Fruit fly (Drosophila melanogaster) whole organism, embryonic: ENCODE data around the gene Wbp2.

Source experiments
- CG10543 ChIP-seq: fragments of 200-800 bp; sonication (Bioruptor generic); optimal IDR thresholded peaks from 3 replicates; lab custom pipeline; 2017; ENCODE audit warnings: missing biosample characterization, mild to moderate bottlenecking, missing genetic modification characterization, moderate library complexity
- CG12071 ChIP-seq: fragments of 200-800 bp; sonication (Bioruptor generic); optimal IDR thresholded peaks from 3 replicates; lab custom pipeline; 2018; ENCODE audit warnings: missing biosample characterization, mild to moderate bottlenecking, missing genetic modification characterization
- CG13296 ChIP-seq: fragments of 200-800 bp; sonication (Bioruptor generic); optimal IDR thresholded peaks from 3 replicates; lab custom pipeline; 2018; ENCODE audit warnings: missing biosample characterization, mild to moderate bottlenecking, missing genetic modification characterization
- CG13894 ChIP-seq: fragments of 200-800 bp; sonication (Bioruptor generic); optimal IDR thresholded peaks from 3 replicates; lab custom pipeline; 2018; ENCODE audit warnings: missing biosample characterization, mild to moderate bottlenecking, missing genetic modification characterization, moderate library complexity
- CG16779 ChIP-seq: fragments of 200-800 bp; sonication (Bioruptor generic); IDR thresholded peaks from 2 replicates; pipeline ENCODE4 v1.3.6; 2022; ENCODE audit warnings: missing biosample characterization, missing genetic modification characterization
- CG18599 ChIP-seq: fragments of 200-800 bp; sonication (Bioruptor generic); optimal IDR thresholded peaks from 3 replicates; lab custom pipeline; 2017; ENCODE audit warnings: missing biosample characterization, missing genetic modification characterization, mild to moderate bottlenecking, moderate library complexity, missing genetic modification reagents
- CG2129 ChIP-seq: fragments of 200-800 bp; sonication (Bioruptor generic); IDR thresholded peaks from 2 replicates; pipeline ENCODE4 v1.3.6; 2022; ENCODE audit warnings: missing biosample characterization, missing genetic modification characterization; ENCODE audit not compliant: partially characterized antibody
- CG2678 ChIP-seq: fragments of 200-800 bp; sonication (Bioruptor generic); optimal IDR thresholded peaks from 3 replicates; lab custom pipeline; 2019; ENCODE audit warnings: missing biosample characterization, mild to moderate bottlenecking, missing genetic modification characterization, moderate library complexity
- CG34224 ChIP-seq: fragments of 200-800 bp; sonication (Bioruptor generic); IDR thresholded peaks from 3 replicates; pipeline ENCODE4 v1.3.6; 2022; ENCODE audit warnings: missing biosample characterization, missing genetic modification characterization; ENCODE audit not compliant: partially characterized antibody
- CG4360 ChIP-seq: fragments of 200-800 bp; sonication (Bioruptor generic); IDR thresholded peaks from 2 replicates; pipeline ENCODE4 v1.3.6; 2022; ENCODE audit warnings: missing biosample characterization, missing genetic modification characterization
- CG4404 ChIP-seq: fragments of 200-800 bp; sonication (Bioruptor generic); IDR thresholded peaks from 2 replicates; pipeline ENCODE4 v1.3.6; 2022; ENCODE audit warnings: missing biosample characterization, missing genetic modification characterization
- CG6813 ChIP-seq: fragments of 200-800 bp; sonication (Bioruptor generic); optimal IDR thresholded peaks from 2 replicates; lab custom pipeline; 2017; ENCODE audit warnings: missing biosample characterization, missing genetic modification characterization, mild to moderate bottlenecking, moderate library complexity, missing genetic modification reagents
- CG6854 ChIP-seq: fragments of 200-800 bp; sonication (Bioruptor generic); optimal IDR thresholded peaks from 3 replicates; lab custom pipeline; 2017; ENCODE audit warnings: missing biosample characterization, mild to moderate bottlenecking, missing genetic modification characterization
- CG7556 ChIP-seq: fragments of 200-800 bp; sonication (Bioruptor generic); optimal IDR thresholded peaks from 2 replicates; lab custom pipeline; 2017; ENCODE audit warnings: missing biosample characterization, mild to moderate bottlenecking, missing genetic modification characterization
- CG8281 ChIP-seq: fragments of 200-800 bp; sonication (Bioruptor generic); optimal IDR thresholded peaks from 2 replicates; lab custom pipeline; 2018; ENCODE audit warnings: missing biosample characterization, mild to moderate bottlenecking, missing genetic modification characterization, moderate library complexity
- CG8388 ChIP-seq: fragments of 200-800 bp; sonication (Bioruptor generic); optimal IDR thresholded peaks from 2 replicates; lab custom pipeline; 2019; ENCODE audit warnings: missing biosample characterization, mild to moderate bottlenecking, missing genetic modification characterization, moderate library complexity
- CG9817 ChIP-seq: fragments of 200-800 bp; sonication (Bioruptor generic); optimal IDR thresholded peaks from 2 replicates; lab custom pipeline; 2018; ENCODE audit warnings: missing biosample characterization, mild to moderate bottlenecking, missing genetic modification characterization, moderate library complexity
- Dip3 ChIP-seq: fragments of 200-800 bp; sonication (Bioruptor generic); optimal IDR thresholded peaks from 3 replicates; lab custom pipeline; 2016; ENCODE audit warnings: missing biosample characterization, missing genetic modification characterization
- Dref ChIP-seq: fragments of 200-800 bp; sonication (Bioruptor generic); IDR thresholded peaks from 2 replicates; pipeline ENCODE4 v1.3.6; 2022; ENCODE audit warnings: missing biosample characterization, missing genetic modification characterization
- Hey ChIP-seq: fragments of 200-800 bp; sonication (Bioruptor generic); optimal IDR thresholded peaks from 3 replicates; lab custom pipeline; 2018; ENCODE audit warnings: missing biosample characterization, mild to moderate bottlenecking, missing genetic modification characterization
- Hmr ChIP-seq: fragments of 200-800 bp; sonication (Bioruptor generic); optimal IDR thresholded peaks from 3 replicates; lab custom pipeline; 2017; ENCODE audit warnings: mild to moderate bottlenecking, missing biosample characterization, missing genetic modification reagents, missing genetic modification characterization
- Hr78 ChIP-seq, 2 experiments: fragments of 200-800 bp in 1 of 2; fragments of >200 bp in 1 of 2; sonication (Bioruptor generic) in 1 of 2; optimal IDR thresholded peaks; 2 replicates each; lab custom pipeline; 2017 to 2019; ENCODE audit warnings: missing biosample characterization in 2 of 2, missing genetic modification characterization in 2 of 2, mild to moderate bottlenecking in 1 of 2, moderate library complexity in 1 of 2
- Hsf ChIP-seq: fragments of 200-800 bp; sonication (Bioruptor generic); optimal IDR thresholded peaks from 3 replicates; lab custom pipeline; 2016; ENCODE audit warnings: missing biosample characterization, missing genetic modification characterization
- Myb ChIP-seq: fragments of 200-800 bp; sonication (Bioruptor generic); optimal IDR thresholded peaks from 2 replicates; lab custom pipeline; 2016; ENCODE audit warnings: missing biosample characterization, missing genetic modification characterization
- Xbp1 ChIP-seq: fragments of 200-800 bp; sonication (Bioruptor generic); optimal IDR thresholded peaks from 3 replicates; lab custom pipeline; 2016; ENCODE audit warnings: missing biosample characterization, mild to moderate bottlenecking, missing genetic modification characterization
- chinmo ChIP-seq: fragments of 200-800 bp; sonication (Bioruptor generic); IDR thresholded peaks from 4 replicates; pipeline ENCODE4 v1.3.6; 2022; ENCODE audit warnings: missing biosample characterization, missing genetic modification characterization; ENCODE audit not compliant: partially characterized antibody
- corto ChIP-seq: fragments of 200-800 bp; sonication (Bioruptor generic); optimal IDR thresholded peaks from 2 replicates; lab custom pipeline; 2016; ENCODE audit warnings: missing biosample characterization, mild to moderate bottlenecking, missing genetic modification characterization, moderate library complexity
- exex ChIP-seq: fragments of 200-800 bp; sonication (Bioruptor generic); optimal IDR thresholded peaks from 4 replicates; lab custom pipeline; 2018; ENCODE audit warnings: missing biosample characterization, mild to moderate bottlenecking, missing genetic modification characterization, moderate library complexity
- grn ChIP-seq: fragments of 200-800 bp; sonication (Bioruptor generic); optimal IDR thresholded peaks from 3 replicates; lab custom pipeline; 2017; ENCODE audit warnings: missing biosample characterization, missing genetic modification characterization
- h ChIP-seq: fragments of >200 bp; optimal IDR thresholded peaks from 2 replicates; lab custom pipeline; 2017
- hth ChIP-seq: fragments of >200 bp; optimal IDR thresholded peaks from 2 replicates; lab custom pipeline; 2017; ENCODE audit warnings: inconsistent platforms
- ken ChIP-seq: fragments of 200-800 bp; sonication (Bioruptor generic); IDR thresholded peaks from 3 replicates; pipeline ENCODE4 v1.3.6; 2022; ENCODE audit warnings: missing biosample characterization, missing genetic modification characterization
- lab ChIP-seq: fragments of 200-800 bp; sonication (Bioruptor generic); optimal IDR thresholded peaks from 3 replicates; lab custom pipeline; 2017; ENCODE audit warnings: missing biosample characterization, missing genetic modification characterization, mild to moderate bottlenecking, moderate library complexity, missing genetic modification reagents
- mirr ChIP-seq: fragments of 200-800 bp; sonication (Bioruptor generic); optimal IDR thresholded peaks from 3 replicates; lab custom pipeline; 2018; ENCODE audit warnings: missing biosample characterization, mild to moderate bottlenecking, missing genetic modification characterization
- nerfin-1 ChIP-seq: fragments of 200-800 bp; sonication (Bioruptor generic); optimal IDR thresholded peaks from 3 replicates; lab custom pipeline; 2019; ENCODE audit warnings: missing biosample characterization, mild to moderate bottlenecking, missing genetic modification characterization, moderate library complexity
- nom ChIP-seq: fragments of 200-800 bp; sonication (Bioruptor generic); optimal IDR thresholded peaks from 2 replicates; lab custom pipeline; 2017; ENCODE audit warnings: missing biosample characterization, missing genetic modification characterization, mild to moderate bottlenecking, moderate library complexity, missing genetic modification reagents
- onecut ChIP-seq: fragments of 200-800 bp; sonication (Bioruptor generic); IDR thresholded peaks from 2 replicates; pipeline ENCODE4 v1.3.6; 2022; ENCODE audit warnings: missing biosample characterization, missing genetic modification characterization
- org-1 ChIP-seq: fragments of 200-800 bp; sonication (Bioruptor generic); optimal IDR thresholded peaks from 2 replicates; lab custom pipeline; 2017; ENCODE audit warnings: missing biosample characterization, missing genetic modification characterization
- pita ChIP-seq: fragments of 200-800 bp; sonication (Bioruptor generic); optimal IDR thresholded peaks from 2 replicates; lab custom pipeline; 2017; ENCODE audit warnings: missing biosample characterization, mild to moderate bottlenecking, missing genetic modification characterization
- pum ChIP-seq: fragments of 200-800 bp; sonication (Bioruptor generic); optimal IDR thresholded peaks from 2 replicates; lab custom pipeline; 2016; ENCODE audit warnings: missing biosample characterization, missing genetic modification characterization
- ranshi ChIP-seq: fragments of 200-800 bp; sonication (Bioruptor generic); IDR thresholded peaks from 2 replicates; pipeline ENCODE4 v1.3.6; 2022; ENCODE audit warnings: missing biosample characterization, missing genetic modification characterization
- run ChIP-seq: fragments of 200-800 bp; sonication (Bioruptor generic); optimal IDR thresholded peaks from 3 replicates; lab custom pipeline; 2018; ENCODE audit warnings: missing biosample characterization, mild to moderate bottlenecking, missing genetic modification characterization
- sd ChIP-seq: fragments of 200-800 bp; sonication (Bioruptor generic); optimal IDR thresholded peaks from 3 replicates; lab custom pipeline; 2018; ENCODE audit warnings: missing biosample characterization, mild to moderate bottlenecking, missing genetic modification characterization, moderate library complexity
- sens-2 ChIP-seq: fragments of 200-800 bp; sonication (Bioruptor generic); IDR thresholded peaks from 2 replicates; pipeline ENCODE4 v1.3.6; 2022; ENCODE audit warnings: missing biosample characterization, missing genetic modification characterization
- sob ChIP-seq: fragments of 200-800 bp; sonication (Bioruptor generic); IDR thresholded peaks from 2 replicates; pipeline ENCODE4 v1.3.6; 2022; ENCODE audit warnings: missing biosample characterization, missing genetic modification characterization
- stc ChIP-seq: fragments of 200-800 bp; sonication (Bioruptor generic); IDR thresholded peaks from 2 replicates; pipeline ENCODE4 v1.3.6; 2022; ENCODE audit warnings: missing biosample characterization, missing genetic modification characterization
- sug ChIP-seq: fragments of 200-800 bp; optimal IDR thresholded peaks from 2 replicates; lab custom pipeline; 2019; ENCODE audit warnings: missing biosample characterization, mild to moderate bottlenecking, missing genetic modification characterization, moderate library complexity
- tap ChIP-seq: fragments of 200-800 bp; optimal IDR thresholded peaks from 3 replicates; lab custom pipeline; 2019; ENCODE audit warnings: missing biosample characterization, mild to moderate bottlenecking, missing genetic modification characterization, moderate library complexity
- tll ChIP-seq, 2 experiments: fragments of 200-800 bp in 1 of 2; fragments of >200 bp in 1 of 2; sonication (Bioruptor generic) in 1 of 2; optimal IDR thresholded peaks; 2 replicates each; lab custom pipeline; 2017 to 2019; ENCODE audit warnings: missing biosample characterization in 2 of 2, missing genetic modification characterization in 2 of 2, mild to moderate bottlenecking in 1 of 2, moderate library complexity in 1 of 2
- trh ChIP-seq: fragments of 200-800 bp; sonication (Bioruptor generic); optimal IDR thresholded peaks from 2 replicates; lab custom pipeline; 2016; ENCODE audit warnings: missing biosample characterization, missing genetic modification characterization

The Wbp2 gene

dm6 chr3L:12889353-12889820 lies 39.4 kb downstream of the Wbp2 start, which contains the start of gene CG43894 (continued):
- TF ChIP-seq stc (GFP tag; lab: Robert Waterston, UW), result no peak
- no peak for TF ChIP-seq CG7556
- peak; percentile 17 for TF ChIP-seq CG12071 (GFP tag; lab: Kevin White, UChicago)
- no peak for TF ChIP-seq CG8388 (GFP tag; lab: Kevin White, UChicago)
- TF ChIP-seq Hr78 (GFP tag; optimal IDR thresholded peaks at IDR 0.05; lab: Kevin White, UChicago), result no peak
- TF ChIP-seq Hey (tag; lab: Kevin White, UChicago), result peak; percentile 51
- TF ChIP-seq ken (GFP tag; lab: Robert Waterston, UW), result no peak
- TF ChIP-seq CG34224, result no peak
- no peak for TF ChIP-seq CG2129 (GFP tag; lab: Robert Waterston, UW)
- peak; percentile 6 for TF ChIP-seq tap
- no peak for TF ChIP-seq nom (GFP tag; lab: Kevin White, UChicago)
- no peak for TF ChIP-seq pita (GFP tag; lab: Kevin White, UChicago)
- TF ChIP-seq sens-2 (GFP tag; lab: Robert Waterston, UW), result no peak
- TF ChIP-seq CG18599 (GFP tag; lab: Kevin White, UChicago), result peak; percentile 36
- peak; percentile 6 for TF ChIP-seq corto (GFP tag; lab: Kevin White, UChicago)
- peak; percentile 87 for TF ChIP-seq mirr (GFP tag; lab: Kevin White, UChicago)
- TF ChIP-seq CG4404 (GFP tag; lab: Robert Waterston, UW), result no peak
- peak; percentile 41 for TF ChIP-seq CG8281 (tag; lab: Kevin White, UChicago)
- TF ChIP-seq ranshi (GFP tag; lab: Robert Waterston, UW), result no peak
- peak; percentile 13 for TF ChIP-seq run (tag; lab: Kevin White, UChicago)
- TF ChIP-seq Xbp1 (GFP tag; lab: Kevin White, UChicago), result no peak
- TF ChIP-seq chinmo (GFP tag; lab: Robert Waterston, UW), result 0 out of 4 replicates have a peak, but pooled peaks have one; percentile 63
- no peak for TF ChIP-seq CG9817 (tag; lab: Kevin White, UChicago)
- peak; percentile 95 for TF ChIP-seq sug (tag; lab: Kevin White, UChicago)
- TF ChIP-seq CG16779, result no peak
- TF ChIP-seq nerfin-1 (tag; lab: Kevin White, UChicago), result no peak
- peak; percentile 95 for TF ChIP-seq exex
- TF ChIP-seq tll (GFP tag; optimal IDR thresholded peaks at IDR 0.05; lab: Kevin White, UChicago), result no peak
- TF ChIP-seq trh (GFP tag; lab: Kevin White, UChicago), result no peak
- peak; percentile 19 for TF ChIP-seq CG10543 (GFP tag; lab: Kevin White, UChicago)
- TF ChIP-seq lab (GFP tag; lab: Kevin White, UChicago), result peak; percentile 59
- TF ChIP-seq hth, result no peak
- no peak for TF ChIP-seq CG4360 (GFP tag; lab: Robert Waterston, UW)
- TF ChIP-seq sob (GFP tag; lab: Robert Waterston, UW), result no peak
- TF ChIP-seq CG2678 (tag; lab: Kevin White, UChicago), result peak; percentile 52
- TF ChIP-seq grn (GFP tag; lab: Kevin White, UChicago), result peak; percentile 80
- no peak for TF ChIP-seq Myb (GFP tag; lab: Kevin White, UChicago)
- TF ChIP-seq CG13894, result peak; percentile 32
- peak; percentile 85 for TF ChIP-seq sd
- TF ChIP-seq onecut (GFP tag; lab: Robert Waterston, UW), result no peak; the same call in 1 of the 2 replicates
- TF ChIP-seq Hmr (GFP tag; lab: Kevin White, UChicago), result no peak
- peak; percentile 6 for TF ChIP-seq CG6854 (GFP tag; lab: Kevin White, UChicago)
- peak; percentile 1 for TF ChIP-seq CG6813 (GFP tag; lab: Kevin White, UChicago)
- no peak for TF ChIP-seq pum
- no peak for TF ChIP-seq Dip3 (GFP tag; lab: Kevin White, UChicago)
- TF ChIP-seq CG13296, result peak; percentile 52
- no peak for TF ChIP-seq Dref
- no peak for TF ChIP-seq h (lab: Kevin White, UChicago)
- no peak for TF ChIP-seq Hsf (GFP tag; lab: Kevin White, UChicago)
- TF ChIP-seq org-1 (GFP tag; lab: Kevin White, UChicago), result no peak
